Fruit fly (Drosophila melanogaster) Kc167 (cell line): ENCODE data around the gene CG15140.

Experiments used
- Myc ChIP-seq: fragments of >200 bp; optimal IDR thresholded peaks from 2 replicates; lab custom pipeline; 2017; ENCODE audit warnings: missing external identifiers
- Sin3A ChIP-seq: fragments of >200 bp; optimal IDR thresholded peaks from 2 replicates; lab custom pipeline; 2018; ENCODE audit warnings: missing external identifiers
- h ChIP-seq: fragments of >200 bp; optimal IDR thresholded peaks from 3 replicates; lab custom pipeline; 2018; ENCODE audit warnings: missing external identifiers
- insv ChIP-seq: fragments of >200 bp; optimal IDR thresholded peaks from 3 replicates; lab custom pipeline; 2018; ENCODE audit warnings: missing external identifiers
- psq ChIP-seq: fragments of >200 bp; optimal IDR thresholded peaks from 2 replicates; lab custom pipeline; 2017; ENCODE audit warnings: missing external identifiers
- ttk ChIP-seq: sonication (Bioruptor generic); optimal IDR thresholded peaks from 2 replicates; lab custom pipeline; 2017; ENCODE audit warnings: missing external identifiers

Gene CG15140

dm6 chr2L:17320612-17321011 is 34.6 kb downstream of the CG15140 start, which contains the start of gene CG45691:
TSS of gene CG45691 (minus strand) at chr2L:17320712.
- TF ChIP-seq insv (lab: Kevin White, UChicago) (no peak), Sin3A (lab: Kevin White, UChicago) (no peak), h (lab: Kevin White, UChicago) (no peak), ttk (no peak), psq (lab: Kevin White, UChicago) (no peak), Myc (lab: Kevin White, UChicago) (no peak)
